Worm (Caenorhabditis elegans) whole organism, early embryonic: ENCODE results near the gene srx-45.

Source experiments
- B0310.2 ChIP-seq: sonication (generic microtip); optimal IDR thresholded peaks from 2 replicates; lab custom pipeline; 2016; ENCODE audit warnings: mild to moderate bottlenecking, missing genetic modification characterization, missing compliant biosample characterization
- F13C5.2 ChIP-seq: sonication (generic microtip); optimal IDR thresholded peaks from 2 replicates; lab custom pipeline; 2017; ENCODE audit warnings: mild to moderate bottlenecking, missing genetic modification characterization, inconsistent platforms, missing compliant biosample characterization
- aly-1 ChIP-seq: sonication (generic microtip); optimal IDR thresholded peaks from 2 replicates; lab custom pipeline; 2016; ENCODE audit warnings: missing genetic modification characterization, missing compliant biosample characterization
- ama-1 ChIP-seq: fragments of 150-350 bp; optimal IDR thresholded peaks from 2 replicates; lab custom pipeline; 2014
- ceh-13 ChIP-seq: fragments of 200-800 bp; sonication (Bioruptor generic); optimal IDR thresholded peaks from 2 replicates; lab custom pipeline; 2018; ENCODE audit warnings: mild to moderate bottlenecking, missing genetic modification characterization, missing compliant biosample characterization
- ceh-36 ChIP-seq: sonication (generic microtip); optimal IDR thresholded peaks from 2 replicates; lab custom pipeline; 2016; ENCODE audit warnings: missing genetic modification characterization, inconsistent platforms, missing compliant biosample characterization
- ets-7 ChIP-seq: sonication (generic microtip); optimal IDR thresholded peaks from 2 replicates; lab custom pipeline; 2016; ENCODE audit warnings: missing genotype, missing genetic modification characterization, missing compliant biosample characterization
- flt-1 ChIP-seq: fragments of 200-800 bp; sonication (Bioruptor generic); IDR thresholded peaks from 2 replicates; pipeline ENCODE4 v1.3.6; 2022; ENCODE audit warnings: missing genetic modification characterization, missing compliant biosample characterization
- hmbx-1 ChIP-seq: sonication (generic microtip); optimal IDR thresholded peaks from 2 replicates; lab custom pipeline; 2016; ENCODE audit warnings: mild to moderate bottlenecking, missing genetic modification characterization, missing compliant biosample characterization
- hmg-4 ChIP-seq: fragments of 200-800 bp; sonication (Bioruptor generic); optimal IDR thresholded peaks from 2 replicates; lab custom pipeline; 2018; ENCODE audit warnings: mild to moderate bottlenecking, missing genetic modification characterization, missing compliant biosample characterization
- hnd-1 ChIP-seq: sonication (generic microtip); optimal IDR thresholded peaks from 2 replicates; lab custom pipeline; 2016; ENCODE audit warnings: missing genetic modification characterization, missing compliant biosample characterization
- pes-1 ChIP-seq: fragments of 200-800 bp; sonication (Bioruptor generic); IDR thresholded peaks from 2 replicates; pipeline ENCODE4 v1.3.6; 2022; ENCODE audit warnings: missing genetic modification reagents, missing genetic modification characterization, missing compliant biosample characterization
- scrt-1 ChIP-seq: fragments of 200-800 bp; sonication (Bioruptor generic); IDR thresholded peaks from 2 replicates; pipeline ENCODE4 v1.3.6; 2022; ENCODE audit warnings: missing genetic modification characterization, missing compliant biosample characterization
- sea-1 ChIP-seq: fragments of 200-800 bp; sonication (Bioruptor generic); conservative IDR thresholded peaks from 2 replicates; pipeline ENCODE4 v1.3.6; 2022; ENCODE audit warnings: missing genetic modification characterization, missing compliant biosample characterization
- tbx-11 ChIP-seq: fragments of 200-800 bp; sonication (Bioruptor generic); IDR thresholded peaks from 2 replicates; pipeline ENCODE4 v1.3.6; 2022; ENCODE audit warnings: missing genetic modification characterization, missing compliant biosample characterization
- tbx-37 ChIP-seq: fragments of 200-800 bp; sonication (Bioruptor generic); conservative IDR thresholded peaks from 2 replicates; pipeline ENCODE4 v1.3.6; 2022; ENCODE audit warnings: missing genetic modification reagents, missing genetic modification characterization, missing compliant biosample characterization
- tra-4 ChIP-seq: sonication (generic microtip); optimal IDR thresholded peaks from 2 replicates; lab custom pipeline; 2017; ENCODE audit warnings: missing genetic modification characterization, missing compliant biosample characterization

Gene srx-45

DNA sequence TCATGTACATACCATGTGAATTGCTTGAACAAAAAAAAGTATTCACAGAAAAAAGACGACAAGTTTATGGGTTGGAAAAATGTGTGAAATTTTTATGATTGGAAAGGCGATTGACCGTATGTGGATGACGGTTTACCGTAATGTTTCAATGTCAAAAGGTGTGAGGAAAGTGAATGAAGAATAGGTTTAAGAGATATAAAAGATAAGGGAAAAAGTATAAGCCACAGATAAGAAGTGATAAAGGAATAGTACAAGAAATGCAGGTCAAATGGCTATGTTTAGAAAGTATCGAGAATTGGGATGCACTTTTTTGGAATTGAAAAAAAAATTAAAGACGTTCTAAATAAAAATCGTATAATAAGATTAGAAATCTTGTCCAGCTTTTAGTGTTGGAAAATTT is 28.7 kb downstream of the srx-45 start:
- TF ChIP-seq tbx-37 (GFP tag; lab: Robert Waterston, UW) (no peak), tra-4 (tag; lab: Kevin White, UChicago) (no peak), F13C5.2 (tag; lab: Kevin White, UChicago) (no peak), ceh-36 (tag; lab: Kevin White, UChicago) (no peak), flt-1 (GFP tag; lab: Robert Waterston, UW) (no peak), hnd-1 (tag; lab: Kevin White, UChicago) (no peak), pes-1 (GFP tag; lab: Robert Waterston, UW) (no peak), sea-1 (GFP tag; lab: Robert Waterston, UW) (no peak), B0310.2 (no peak), ama-1 (lab: Kevin White, UChicago) (no peak), ceh-13 (no peak), scrt-1 (no peak), hmg-4 (GFP tag; lab: Kevin White, UChicago) (no peak)

DNA sequence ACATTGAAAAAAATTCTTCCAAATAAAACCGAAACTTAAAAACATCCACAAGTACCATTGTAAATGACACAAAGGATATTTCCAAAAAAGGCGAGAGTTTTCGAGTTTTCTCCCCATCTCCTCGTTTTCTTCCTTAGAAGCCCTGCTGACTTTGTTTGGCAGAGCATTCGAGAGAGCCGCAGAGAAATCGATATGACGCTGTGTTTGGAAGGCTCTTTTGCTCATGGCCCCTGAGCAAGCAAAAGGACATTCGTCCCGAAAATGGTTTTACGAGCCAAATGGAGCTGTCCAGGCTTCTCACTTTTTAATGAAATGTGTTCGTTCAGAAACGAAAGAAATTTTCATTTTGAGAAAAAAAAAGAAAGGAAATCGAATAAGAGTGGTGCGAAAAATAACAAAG is 34.4 kb downstream of the srx-45 start:
- no peak for TF ChIP-seq hnd-1 (tag; lab: Kevin White, UChicago)
- no peak for TF ChIP-seq sea-1 (GFP tag; lab: Robert Waterston, UW)
- TF ChIP-seq F13C5.2 (tag; lab: Kevin White, UChicago), result no peak
- TF ChIP-seq aly-1 (tag; lab: Kevin White, UChicago), result no peak
- TF ChIP-seq ama-1 (lab: Kevin White, UChicago), result no peak
- no peak for TF ChIP-seq hmg-4 (GFP tag; lab: Kevin White, UChicago)
- no peak for TF ChIP-seq ceh-36 (tag; lab: Kevin White, UChicago)
- no peak for TF ChIP-seq flt-1 (GFP tag; lab: Robert Waterston, UW)
- TF ChIP-seq hmbx-1 (tag; lab: Kevin White, UChicago), result no peak
- no peak for TF ChIP-seq tbx-37 (GFP tag; lab: Robert Waterston, UW)
- TF ChIP-seq pes-1 (GFP tag; lab: Robert Waterston, UW), result no peak
- TF ChIP-seq ets-7 (tag; lab: Kevin White, UChicago), result no peak
- TF ChIP-seq B0310.2, result no peak
- no peak for TF ChIP-seq scrt-1
- TF ChIP-seq tbx-11 (GFP tag; lab: Robert Waterston, UW), result no peak
- no peak for TF ChIP-seq tra-4 (tag; lab: Kevin White, UChicago)
- TF ChIP-seq ceh-13, result no peak

DNA sequence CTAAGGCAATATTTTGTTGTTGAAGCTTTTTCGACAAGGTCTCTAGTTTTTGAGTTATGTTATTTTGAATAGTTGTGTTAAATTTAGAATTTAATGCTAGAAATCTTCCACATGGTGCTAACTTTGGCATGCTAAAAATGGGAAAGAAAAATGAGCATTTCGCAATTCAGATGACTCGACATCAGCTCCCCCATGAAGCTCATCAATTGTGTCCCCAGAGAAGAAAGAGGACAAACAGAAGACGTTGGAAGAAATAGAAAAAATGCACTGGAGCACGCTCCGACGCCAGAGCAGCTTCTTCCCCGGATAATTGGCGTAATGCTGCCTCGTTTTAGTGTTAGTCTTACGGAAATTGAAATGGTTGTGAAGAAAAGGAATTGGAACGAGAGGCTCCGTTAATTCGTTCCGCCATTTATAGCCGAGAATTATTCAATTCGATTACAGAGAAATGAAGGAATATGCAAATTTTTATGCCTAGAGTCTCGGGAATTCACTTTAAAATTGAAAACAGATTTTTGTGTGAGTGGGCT is 35.0 kb downstream of the srx-45 start:
- TF ChIP-seq ama-1 (lab: Kevin White, UChicago) (no peak), pes-1 (GFP tag; lab: Robert Waterston, UW) (no peak), tbx-11 (GFP tag; lab: Robert Waterston, UW) (no peak), B0310.2 (no peak), scrt-1 (no peak)

DNA sequence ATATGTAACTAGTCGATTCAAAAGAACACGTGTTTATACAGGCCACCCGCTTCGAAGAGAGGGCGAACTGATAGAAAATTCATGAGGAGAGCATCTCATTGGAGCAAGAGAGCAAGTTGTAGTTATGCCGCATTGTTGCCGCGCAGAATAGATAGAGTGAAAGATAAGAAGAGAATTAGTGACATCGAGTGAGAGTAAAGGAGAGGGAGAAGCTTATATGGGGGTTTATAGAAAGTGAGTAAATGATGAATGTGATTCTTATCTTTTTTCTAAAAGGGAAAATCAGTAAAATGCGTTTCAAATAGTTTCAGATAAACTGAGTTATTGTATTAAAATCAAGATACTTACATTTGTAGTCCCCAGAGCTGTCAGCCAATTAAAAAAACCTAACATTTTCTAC is 36.3 kb downstream of the srx-45 start:
- TF ChIP-seq hmbx-1 (tag; lab: Kevin White, UChicago) (no peak), aly-1 (tag; lab: Kevin White, UChicago) (no peak), tbx-11 (GFP tag; lab: Robert Waterston, UW) (no peak), ama-1 (lab: Kevin White, UChicago) (no peak), B0310.2 (no peak), sea-1 (GFP tag; lab: Robert Waterston, UW) (no peak), flt-1 (GFP tag; lab: Robert Waterston, UW) (no peak), ceh-36 (tag; lab: Kevin White, UChicago) (no peak), tbx-37 (GFP tag; lab: Robert Waterston, UW) (no peak), pes-1 (GFP tag; lab: Robert Waterston, UW) (no peak), ets-7 (tag; lab: Kevin White, UChicago) (no peak), scrt-1 (no peak), hmg-4 (GFP tag; lab: Kevin White, UChicago) (no peak), hnd-1 (tag; lab: Kevin White, UChicago) (no peak)

DNA sequence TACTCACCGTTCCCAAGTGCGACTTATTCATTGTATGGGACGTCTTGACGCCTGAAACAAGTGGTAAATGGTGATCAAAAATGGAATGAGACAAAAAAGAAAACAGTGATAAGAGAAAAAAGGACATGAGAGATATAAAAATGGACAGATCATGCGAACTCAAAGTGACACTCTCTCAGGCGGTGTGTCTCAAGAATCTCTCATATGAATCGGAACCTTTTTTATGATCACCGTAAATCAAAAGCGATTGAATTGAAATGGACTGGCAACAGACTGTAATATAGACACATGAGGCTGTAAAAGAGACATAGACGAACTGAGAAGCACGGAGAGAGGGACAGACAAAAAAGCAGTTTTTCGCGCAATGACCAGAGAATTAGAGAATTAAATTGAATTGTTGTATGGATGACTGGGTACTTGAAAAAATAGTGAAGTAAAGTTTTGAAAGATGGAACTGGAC is 37.5 kb downstream of the srx-45 start, which contains the start of gene clip-1:
Gene clip-1 (minus strand): TSS at position 51 of the 460 bp plus-strand sequence.
- TF ChIP-seq tbx-11 (GFP tag; lab: Robert Waterston, UW) (no peak), ceh-13 (no peak), aly-1 (tag; lab: Kevin White, UChicago) (no peak), scrt-1 (no peak), ceh-36 (tag; lab: Kevin White, UChicago) (no peak), hmbx-1 (tag; lab: Kevin White, UChicago) (no peak), pes-1 (GFP tag; lab: Robert Waterston, UW) (no peak), ets-7 (tag; lab: Kevin White, UChicago) (no peak), sea-1 (GFP tag; lab: Robert Waterston, UW) (no peak), ama-1 (lab: Kevin White, UChicago) (no peak), tbx-37 (GFP tag; lab: Robert Waterston, UW) (no peak), hnd-1 (tag; lab: Kevin White, UChicago) (no peak), F13C5.2 (tag; lab: Kevin White, UChicago) (no peak)

DNA sequence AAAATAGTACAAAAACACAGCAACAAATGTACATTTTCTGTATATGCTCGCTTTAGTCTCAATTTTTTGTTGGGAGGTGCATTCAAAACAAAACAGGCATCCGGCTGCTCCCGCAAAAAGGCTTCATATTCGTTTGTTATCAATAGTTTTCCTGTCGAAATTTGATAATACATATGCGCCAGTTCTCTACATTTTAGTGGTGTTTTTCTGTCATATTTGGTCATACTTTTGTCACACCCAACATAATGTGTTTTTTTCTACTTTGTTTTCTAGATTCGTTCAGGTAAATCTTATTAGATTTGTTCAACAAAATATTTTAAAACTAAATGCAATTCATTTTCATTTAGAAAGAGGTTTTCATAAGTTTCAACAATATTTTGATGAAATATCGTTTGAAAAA is 48.0 kb downstream of the srx-45 start:
- TF ChIP-seq tbx-11 (GFP tag; lab: Robert Waterston, UW), result no peak
- no peak for TF ChIP-seq hnd-1 (tag; lab: Kevin White, UChicago)
- no peak for TF ChIP-seq hmg-4 (GFP tag; lab: Kevin White, UChicago)
- TF ChIP-seq B0310.2, result no peak
- no peak for TF ChIP-seq ets-7 (tag; lab: Kevin White, UChicago)
- no peak for TF ChIP-seq F13C5.2 (tag; lab: Kevin White, UChicago)
- no peak for TF ChIP-seq sea-1 (GFP tag; lab: Robert Waterston, UW)
- TF ChIP-seq ceh-13, result no peak
- TF ChIP-seq flt-1 (GFP tag; lab: Robert Waterston, UW), result no peak
- TF ChIP-seq hmbx-1 (tag; lab: Kevin White, UChicago), result no peak
- TF ChIP-seq tbx-37 (GFP tag; lab: Robert Waterston, UW), result no peak
- no peak for TF ChIP-seq scrt-1

DNA sequence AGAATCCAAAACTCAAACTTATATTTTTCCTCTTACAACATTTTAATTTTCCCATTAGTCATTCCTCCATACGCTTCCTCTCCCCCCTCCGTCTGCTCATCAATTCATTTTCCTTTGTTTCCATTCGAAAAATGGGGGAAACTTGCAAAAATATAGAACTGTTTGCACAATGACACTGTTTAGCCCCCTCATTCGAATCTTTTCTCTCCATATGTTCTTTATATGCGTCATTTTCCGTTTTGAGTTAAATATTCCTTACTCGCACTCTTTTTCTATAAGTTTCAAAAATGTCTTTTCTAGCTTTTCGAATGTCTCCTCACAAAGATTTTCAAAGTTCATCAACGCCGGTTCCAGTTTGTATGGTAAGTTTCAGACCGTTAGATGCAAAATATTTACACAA is 49.5 kb downstream of the srx-45 start, which contains the start of gene M01A8.1:
Gene M01A8.1 (plus strand): TSS at position 301 of the 400 bp plus-strand sequence.
- no peak for TF ChIP-seq F13C5.2 (tag; lab: Kevin White, UChicago)
- no peak for TF ChIP-seq aly-1 (tag; lab: Kevin White, UChicago)
- no peak for TF ChIP-seq flt-1 (GFP tag; lab: Robert Waterston, UW)
- no peak for TF ChIP-seq tbx-37 (GFP tag; lab: Robert Waterston, UW)
